Fruit fly (Drosophila melanogaster): ENCODE results near the gene CG6749.

dm6 chr3L:9717839-9718238 is 15.8 kb downstream of the CG6749 start:
- TF ChIP-seq kay (GFP tag; ENCODE audit: borderline replicate concordance) (no peak), pad (GFP tag; optimal IDR thresholded peaks at IDR 0.05) (no peak), cic (GFP tag; optimal IDR thresholded peaks at IDR 0.05) (no peak), tj (GFP tag; optimal IDR thresholded peaks at IDR 0.05) (no peak)

Data from whole organism, adult.